Fruit fly (Drosophila melanogaster) Kc167 (cell line): Measurements from ENCODE around the gene armi.

Experiments
- Sin3A ChIP-seq: fragments of >200 bp; optimal IDR thresholded peaks from 2 replicates; lab custom pipeline; 2018; ENCODE audit warnings: missing external identifiers
- h ChIP-seq: fragments of >200 bp; optimal IDR thresholded peaks from 3 replicates; lab custom pipeline; 2018; ENCODE audit warnings: missing external identifiers
- psq ChIP-seq: fragments of >200 bp; optimal IDR thresholded peaks from 2 replicates; lab custom pipeline; 2017; ENCODE audit warnings: missing external identifiers
- ttk ChIP-seq: sonication (Bioruptor generic); optimal IDR thresholded peaks from 2 replicates; lab custom pipeline; 2017; ENCODE audit warnings: missing external identifiers

- TF ChIP-seq Sin3A (lab: Kevin White, UChicago) (no peak), ttk (lab: Kevin White, UChicago) (no peak), psq (no peak), h (no peak)
Observed at dm6 chr3L:3460402-3461027, 602 bp upstream of the armi start, which contains the start of gene eIF5B.
